Worm (Caenorhabditis elegans): ENCODE data around the gene Y102A5C.4.

DNA sequence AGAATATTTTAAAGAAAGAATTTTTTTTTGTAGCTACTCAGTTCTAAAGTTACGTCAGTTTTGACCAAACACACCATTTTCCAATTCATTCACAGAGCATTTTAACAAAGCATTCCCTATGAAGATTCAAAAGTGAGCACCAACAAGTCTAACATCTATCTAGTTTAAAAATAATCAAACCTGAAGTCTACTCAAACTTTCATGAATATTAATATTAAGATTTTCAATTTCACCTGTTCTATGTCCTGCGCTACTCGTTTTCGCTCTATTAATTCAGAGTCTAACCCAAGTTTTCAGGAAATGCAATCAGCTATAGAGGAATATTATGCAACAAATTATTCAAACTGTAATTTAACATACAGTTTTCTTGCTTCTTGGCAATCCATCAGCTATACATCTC is 50.1 kb downstream of the Y102A5C.4 start, which contains the start of gene srh-119:
- TF ChIP-seq tab-1 (GFP tag; IDR thresholded peaks at IDR 0.05) (no peak), med-1 (GFP tag; optimal IDR thresholded peaks at IDR 0.05; ENCODE audit: insufficient read depth) (no peak), klf-2 (GFP tag; conservative IDR thresholded peaks at IDR 0.05) (no peak), flt-1 (GFP tag; IDR thresholded peaks at IDR 0.05) (no peak)

Data from whole organism, midembryonic.